Fruit fly (Drosophila melanogaster): ENCODE data around the gene CG11857.

DNA sequence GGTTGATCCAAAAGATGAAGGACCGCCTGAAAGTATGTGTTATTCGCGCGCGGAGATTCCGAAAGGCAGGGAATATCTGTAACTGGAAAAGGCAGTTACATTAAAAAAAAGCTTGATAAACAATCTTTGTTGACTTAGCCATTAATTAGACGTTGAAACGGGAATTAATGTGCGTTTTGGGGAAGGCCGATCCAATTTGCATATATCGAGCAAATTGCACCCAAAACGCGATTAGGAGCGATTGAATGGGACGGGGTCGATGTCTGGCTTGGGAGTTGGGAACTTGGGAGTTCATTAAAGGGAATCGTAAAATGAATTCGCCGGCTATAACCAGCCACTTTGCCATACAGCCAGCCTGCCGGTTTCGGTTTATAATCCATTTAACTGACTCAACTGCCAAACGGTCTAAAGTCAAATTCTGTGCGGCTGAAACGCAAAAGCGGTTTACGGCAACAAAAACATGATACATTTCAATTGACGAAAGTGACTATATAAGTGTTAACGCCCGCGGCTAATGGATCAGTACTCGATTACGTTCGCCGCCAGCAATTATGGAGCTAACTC, 17.1 kb upstream of the CG11857 start, which contains the start of gene CG11854:
- no peak for TF ChIP-seq fd102C (GFP tag; optimal IDR thresholded peaks at IDR 0.05)
- no peak for TF ChIP-seq ase (GFP tag; IDR thresholded peaks at IDR 0.05)
- no peak for TF ChIP-seq CG31388 (GFP tag; optimal IDR thresholded peaks at IDR 0.05)
- no peak for TF ChIP-seq CG33213 (GFP tag; optimal IDR thresholded peaks at IDR 0.05)
- no peak for TF ChIP-seq CG3281 (GFP tag; optimal IDR thresholded peaks at IDR 0.05)
- TF ChIP-seq exex (tag; optimal IDR thresholded peaks at IDR 0.05), result no peak
- no peak for TF ChIP-seq psq (GFP tag; optimal IDR thresholded peaks at IDR 0.05)
- no peak for TF ChIP-seq CG4730 (GFP tag; IDR thresholded peaks at IDR 0.05)
